Fruit fly (Drosophila melanogaster) whole organism, embryonic: ENCODE results near the gene Nf-YC.

Source experiments
- CG10209 ChIP-seq: fragments of 200-800 bp; sonication (Bioruptor generic); optimal IDR thresholded peaks from 3 replicates; lab custom pipeline; 2017; ENCODE audit warnings: missing biosample characterization, mild to moderate bottlenecking, missing genetic modification characterization, missing genetic modification reagents
- CG10979 ChIP-seq: fragments of 200-800 bp; sonication (Bioruptor generic); optimal IDR thresholded peaks from 2 replicates; lab custom pipeline; 2018; ENCODE audit warnings: missing biosample characterization, mild to moderate bottlenecking, missing genetic modification characterization, moderate library complexity
- CG12155 ChIP-seq: fragments of 200-800 bp; sonication (Bioruptor generic); optimal IDR thresholded peaks from 3 replicates; lab custom pipeline; 2016; ENCODE audit warnings: missing biosample characterization, missing genetic modification characterization
- CG17359 ChIP-seq: fragments of 200-800 bp; sonication (Bioruptor generic); optimal IDR thresholded peaks from 3 replicates; lab custom pipeline; 2018; ENCODE audit warnings: missing biosample characterization, mild to moderate bottlenecking, missing genetic modification characterization, moderate library complexity
- CG17912 ChIP-seq: fragments of 200-800 bp; sonication (Bioruptor generic); optimal IDR thresholded peaks from 2 replicates; lab custom pipeline; 2018; ENCODE audit warnings: missing biosample characterization, mild to moderate bottlenecking, missing genetic modification characterization
- CG1792 ChIP-seq: fragments of 200-800 bp; sonication (Bioruptor generic); optimal IDR thresholded peaks from 2 replicates; lab custom pipeline; 2016; ENCODE audit warnings: missing biosample characterization, missing genetic modification characterization
- CG18599 ChIP-seq: fragments of 200-800 bp; sonication (Bioruptor generic); optimal IDR thresholded peaks from 3 replicates; lab custom pipeline; 2017; ENCODE audit warnings: missing biosample characterization, missing genetic modification characterization, mild to moderate bottlenecking, moderate library complexity, missing genetic modification reagents
- CG2678 ChIP-seq: fragments of 200-800 bp; sonication (Bioruptor generic); optimal IDR thresholded peaks from 3 replicates; lab custom pipeline; 2019; ENCODE audit warnings: missing biosample characterization, mild to moderate bottlenecking, missing genetic modification characterization, moderate library complexity
- CG4328 ChIP-seq: fragments of 200-800 bp; sonication (Bioruptor generic); optimal IDR thresholded peaks from 3 replicates; lab custom pipeline; 2017; ENCODE audit warnings: missing biosample characterization, missing genetic modification reagents, missing genetic modification characterization
- CG6683 ChIP-seq: fragments of 200-800 bp; sonication (Bioruptor generic); optimal IDR thresholded peaks from 2 replicates; lab custom pipeline; 2017; ENCODE audit warnings: missing biosample characterization, mild to moderate bottlenecking, missing genetic modification characterization, missing genetic modification reagents
- CG6854 ChIP-seq: fragments of 200-800 bp; sonication (Bioruptor generic); optimal IDR thresholded peaks from 3 replicates; lab custom pipeline; 2017; ENCODE audit warnings: missing biosample characterization, mild to moderate bottlenecking, missing genetic modification characterization
- CG7928 ChIP-seq: fragments of 200-800 bp; sonication (Bioruptor generic); optimal IDR thresholded peaks from 2 replicates; lab custom pipeline; 2017; ENCODE audit warnings: missing biosample characterization, mild to moderate bottlenecking, missing genetic modification characterization
- CG9876 ChIP-seq: fragments of 200-800 bp; sonication (Bioruptor generic); optimal IDR thresholded peaks from 2 replicates; lab custom pipeline; 2016; ENCODE audit warnings: missing biosample characterization, missing genetic modification characterization
- D19A ChIP-seq: fragments of 200-800 bp; optimal IDR thresholded peaks from 3 replicates; lab custom pipeline; 2019; ENCODE audit warnings: missing biosample characterization, mild to moderate bottlenecking, missing genetic modification characterization, moderate library complexity
- Dip3 ChIP-seq: fragments of 200-800 bp; sonication (Bioruptor generic); optimal IDR thresholded peaks from 3 replicates; lab custom pipeline; 2016; ENCODE audit warnings: missing biosample characterization, missing genetic modification characterization
- Dll ChIP-seq: fragments of 200-800 bp; sonication (Bioruptor generic); IDR thresholded peaks from 4 replicates; pipeline ENCODE4 v1.3.6; 2022; ENCODE audit warnings: missing biosample characterization, missing genetic modification characterization; ENCODE audit not compliant: partially characterized antibody
- E2f2 ChIP-seq: fragments of 200-800 bp; sonication (Bioruptor generic); IDR thresholded peaks from 2 replicates; pipeline ENCODE4 v1.3.6; 2022; ENCODE audit warnings: missing biosample characterization, missing genetic modification characterization
- Hr3 ChIP-seq: fragments of 200-800 bp; sonication (Bioruptor generic); optimal IDR thresholded peaks from 3 replicates; lab custom pipeline; 2016; ENCODE audit warnings: missing biosample characterization, missing genetic modification characterization
- Med ChIP-seq: fragments of 200-800 bp; sonication (Bioruptor generic); peaks from one replicate; lab custom pipeline; 2016; ENCODE audit warnings: missing biosample characterization, missing genetic modification characterization, mild to moderate bottlenecking, inconsistent platforms, moderate library complexity
- Sox100B ChIP-seq: fragments of 200-800 bp; sonication (Bioruptor generic); optimal IDR thresholded peaks from 3 replicates; lab custom pipeline; 2018; ENCODE audit warnings: missing biosample characterization, mild to moderate bottlenecking, missing genetic modification characterization
- Sry-β ChIP-seq: fragments of 200-800 bp; sonication (Bioruptor generic); optimal IDR thresholded peaks from 2 replicates; lab custom pipeline; 2018; ENCODE audit warnings: missing biosample characterization, mild to moderate bottlenecking, missing genetic modification characterization, moderate library complexity
- Stat92E ChIP-seq, 3 experiments: fragments of >200 bp in 2 of 3; fragments of 200-800 bp in 1 of 3; sonication (Bioruptor generic) in 1 of 3; optimal IDR thresholded peaks; 2 replicates each; lab custom pipeline; 2017 to 2019; ENCODE audit warnings: missing biosample characterization in 3 of 3, missing genetic modification characterization in 3 of 3, mild to moderate bottlenecking in 1 of 3, moderate library complexity in 1 of 3
- ab ChIP-seq: fragments of 200-800 bp; sonication (Bioruptor generic); optimal IDR thresholded peaks from 2 replicates; lab custom pipeline; 2016; ENCODE audit warnings: missing biosample characterization, missing genetic modification characterization
- ase ChIP-seq: fragments of 200-800 bp; sonication (Bioruptor generic); IDR thresholded peaks from 3 replicates; pipeline ENCODE4 v1.3.6; 2022; ENCODE audit warnings: missing biosample characterization, missing genetic modification characterization
- cas ChIP-seq: fragments of 200-800 bp; sonication (Bioruptor generic); IDR thresholded peaks from 2 replicates; pipeline ENCODE4 v1.3.6; 2022; ENCODE audit warnings: missing biosample characterization, missing genetic modification characterization
- crc ChIP-seq: fragments of 200-800 bp; sonication (Bioruptor generic); optimal IDR thresholded peaks from 2 replicates; lab custom pipeline; 2016; ENCODE audit warnings: missing biosample characterization, missing genetic modification characterization
- disco-r ChIP-seq: fragments of 200-800 bp; sonication (Bioruptor generic); optimal IDR thresholded peaks from 2 replicates; lab custom pipeline; 2016; ENCODE audit warnings: missing biosample characterization, missing genetic modification characterization
- dmrt99B ChIP-seq: fragments of 200-800 bp; sonication (Bioruptor generic); optimal IDR thresholded peaks from 2 replicates; lab custom pipeline; 2018; ENCODE audit warnings: missing biosample characterization, mild to moderate bottlenecking, missing genetic modification characterization, moderate library complexity
- fd64A ChIP-seq: fragments of 200-800 bp; sonication (Bioruptor generic); optimal IDR thresholded peaks from 3 replicates; lab custom pipeline; 2018; ENCODE audit warnings: missing biosample characterization, mild to moderate bottlenecking, missing genetic modification characterization
- gem ChIP-seq: fragments of 200-800 bp; sonication (Bioruptor generic); optimal IDR thresholded peaks from 2 replicates; lab custom pipeline; 2019; ENCODE audit warnings: missing biosample characterization, mild to moderate bottlenecking, missing genetic modification characterization, moderate library complexity
- gro ChIP-seq: fragments of 200-800 bp; sonication (Bioruptor generic); optimal IDR thresholded peaks from 2 replicates; lab custom pipeline; 2016; ENCODE audit warnings: missing biosample characterization, missing genetic modification characterization
- ham ChIP-seq: fragments of 200-800 bp; sonication (Bioruptor generic); IDR thresholded peaks from 2 replicates; pipeline ENCODE4 v1.3.6; 2022; ENCODE audit warnings: missing biosample characterization, missing genetic modification characterization
- inv ChIP-seq: fragments of 200-800 bp; sonication (Bioruptor generic); IDR thresholded peaks from 2 replicates; pipeline ENCODE4 v1.3.6; 2022; ENCODE audit warnings: missing biosample characterization, missing genetic modification characterization; ENCODE audit not compliant: partially characterized antibody
- lab ChIP-seq: fragments of 200-800 bp; sonication (Bioruptor generic); optimal IDR thresholded peaks from 3 replicates; lab custom pipeline; 2017; ENCODE audit warnings: missing biosample characterization, missing genetic modification characterization, mild to moderate bottlenecking, moderate library complexity, missing genetic modification reagents
- lilli ChIP-seq: fragments of 200-800 bp; sonication (Bioruptor generic); optimal IDR thresholded peaks from 3 replicates; lab custom pipeline; 2016; ENCODE audit warnings: missing biosample characterization, missing genetic modification characterization
- nau ChIP-seq: fragments of 200-800 bp; sonication (Bioruptor generic); optimal IDR thresholded peaks from 3 replicates; lab custom pipeline; 2017; ENCODE audit warnings: missing biosample characterization, mild to moderate bottlenecking, missing genetic modification characterization, missing genetic modification reagents
- nerfin-2 ChIP-seq: fragments of 200-800 bp; sonication (Bioruptor generic); IDR thresholded peaks from 2 replicates; pipeline ENCODE4 v1.3.6; 2022; ENCODE audit warnings: missing biosample characterization, missing genetic modification characterization; ENCODE audit not compliant: partially characterized antibody
- oc ChIP-seq: fragments of 200-800 bp; sonication (Bioruptor generic); optimal IDR thresholded peaks from 2 replicates; lab custom pipeline; 2018; ENCODE audit warnings: missing biosample characterization, mild to moderate bottlenecking, missing genetic modification characterization, moderate library complexity
- pita ChIP-seq: fragments of 200-800 bp; sonication (Bioruptor generic); optimal IDR thresholded peaks from 2 replicates; lab custom pipeline; 2017; ENCODE audit warnings: missing biosample characterization, mild to moderate bottlenecking, missing genetic modification characterization
- pnt ChIP-seq: fragments of 200-800 bp; sonication (Bioruptor generic); optimal IDR thresholded peaks from 3 replicates; lab custom pipeline; 2016; ENCODE audit warnings: missing biosample characterization, missing genetic modification characterization
- repo ChIP-seq: fragments of 200-800 bp; sonication (Bioruptor generic); optimal IDR thresholded peaks from 2 replicates; lab custom pipeline; 2016; ENCODE audit warnings: missing biosample characterization, missing genetic modification characterization
- row ChIP-seq: fragments of 200-800 bp; sonication (Bioruptor generic); IDR thresholded peaks from 3 replicates; pipeline ENCODE4 v1.3.6; 2022; ENCODE audit warnings: missing biosample characterization, missing genetic modification characterization
- sens-2 ChIP-seq: fragments of 200-800 bp; sonication (Bioruptor generic); IDR thresholded peaks from 2 replicates; pipeline ENCODE4 v1.3.6; 2022; ENCODE audit warnings: missing biosample characterization, missing genetic modification characterization
- sisA ChIP-seq: fragments of 200-800 bp; sonication (Bioruptor generic); IDR thresholded peaks from 2 replicates; pipeline ENCODE4 v1.3.6; 2022; ENCODE audit warnings: missing biosample characterization, missing genetic modification characterization
- slp2 ChIP-seq: fragments of 200-800 bp; sonication (Bioruptor generic); optimal IDR thresholded peaks from 2 replicates; lab custom pipeline; 2016; ENCODE audit warnings: missing biosample characterization, missing genetic modification characterization
- sug ChIP-seq: fragments of 200-800 bp; optimal IDR thresholded peaks from 2 replicates; lab custom pipeline; 2019; ENCODE audit warnings: missing biosample characterization, mild to moderate bottlenecking, missing genetic modification characterization, moderate library complexity
- trem ChIP-seq: fragments of 200-800 bp; optimal IDR thresholded peaks from 3 replicates; lab custom pipeline; 2019; ENCODE audit warnings: missing biosample characterization, mild to moderate bottlenecking, missing genetic modification characterization, moderate library complexity
- unc-4 ChIP-seq: fragments of 200-800 bp; sonication (Bioruptor generic); IDR thresholded peaks from 2 replicates; pipeline ENCODE4 v1.3.6; 2022; ENCODE audit warnings: missing biosample characterization, missing genetic modification characterization; ENCODE audit not compliant: partially characterized antibody
- wdn ChIP-seq: fragments of 200-800 bp; sonication (Bioruptor generic); IDR thresholded peaks from 2 replicates; pipeline ENCODE4 v1.3.6; 2022; ENCODE audit warnings: missing biosample characterization, missing genetic modification characterization
- wor ChIP-seq: fragments of 200-800 bp; sonication (Bioruptor generic); IDR thresholded peaks from 2 replicates; pipeline ENCODE4 v1.3.6; 2022; ENCODE audit warnings: missing biosample characterization, missing genetic modification characterization

Nf-YC gene

dm6 chrX:6868024-6868628, 47.4 kb upstream of the Nf-YC start (continued):
- TF ChIP-seq CG10209 (GFP tag; lab: Kevin White, UChicago) (no peak), gro (GFP tag; lab: Kevin White, UChicago) (no peak), fd64A (no peak), pita (GFP tag; lab: Kevin White, UChicago) (no peak), Dll (GFP tag; lab: Robert Waterston, UW) (no peak), nau (no peak), Hr3 (peak; percentile 7), crc (GFP tag; lab: Kevin White, UChicago) (no peak), pnt (GFP tag; lab: Kevin White, UChicago) (no peak), Med (peak; percentile 55), dmrt99B (no peak), repo (GFP tag; lab: Kevin White, UChicago) (peak; percentile 6), CG6683 (GFP tag; lab: Kevin White, UChicago) (no peak), gem (tag; lab: Kevin White, UChicago) (no peak), sug (tag; lab: Kevin White, UChicago) (no peak), ab (GFP tag; lab: Kevin White, UChicago) (no peak), CG10979 (tag; lab: Kevin White, UChicago) (no peak), cas (GFP tag; lab: Robert Waterston, UW) (no peak), ham (GFP tag; lab: Robert Waterston, UW) (no peak), Sry-β (GFP tag; lab: Kevin White, UChicago) (no peak), slp2 (GFP tag; lab: Kevin White, UChicago) (no peak), wdn (no peak), CG17359 (tag; lab: Kevin White, UChicago) (peak; percentile 9), ase (GFP tag; lab: Robert Waterston, UW) (no peak), Stat92E (GFP tag; optimal IDR thresholded peaks at IDR 0.05; lab: Kevin White, UChicago) (no peak), CG17912 (GFP tag; lab: Kevin White, UChicago) (no peak), sens-2 (GFP tag; lab: Robert Waterston, UW) (peak; percentile 40; the same call in 1 of the 2 replicates), CG1792 (no peak), disco-r (no peak), trem (no peak), oc (no peak), CG7928 (GFP tag; lab: Kevin White, UChicago) (no peak), unc-4 (GFP tag; lab: Robert Waterston, UW) (0 out of 2 replicates have a peak, but pooled peaks have one; percentile 12), CG2678 (no peak), inv (no peak), Dip3 (GFP tag; lab: Kevin White, UChicago) (no peak), D19A (tag; lab: Kevin White, UChicago) (no peak), CG4328 (no peak), lilli (GFP tag; lab: Kevin White, UChicago) (no peak), CG12155 (GFP tag; lab: Kevin White, UChicago) (no peak), CG18599 (no peak), E2f2 (GFP tag; lab: Robert Waterston, UW) (no peak), Sox100B (GFP tag; lab: Kevin White, UChicago) (no peak), lab (GFP tag; lab: Kevin White, UChicago) (no peak), row (GFP tag; lab: Robert Waterston, UW) (no peak; the same call in 2 of the 3 replicates), wor (GFP tag; lab: Robert Waterston, UW) (no peak), CG9876 (GFP tag; lab: Kevin White, UChicago) (no peak), CG6854 (GFP tag; lab: Kevin White, UChicago) (no peak), nerfin-2 (GFP tag; lab: Robert Waterston, UW) (no peak), sisA (GFP tag; lab: Robert Waterston, UW) (no peak)
